Fruit fly (Drosophila melanogaster) whole organism, embryonic: ENCODE data around the gene Fer3HCH.

ENCODE experiments used
- Asciz ChIP-seq: fragments of 200-800 bp; sonication (Bioruptor generic); optimal IDR thresholded peaks from 2 replicates; lab custom pipeline; 2017; ENCODE audit warnings: missing biosample characterization, mild to moderate bottlenecking, missing genetic modification characterization, missing genetic modification reagents
- CG10267 ChIP-seq: fragments of 200-800 bp; sonication (Bioruptor generic); optimal IDR thresholded peaks from 2 replicates; lab custom pipeline; 2018; ENCODE audit warnings: missing biosample characterization, mild to moderate bottlenecking, missing genetic modification characterization, moderate library complexity
- CG10654 ChIP-seq: fragments of 200-800 bp; sonication (Bioruptor generic); optimal IDR thresholded peaks from 2 replicates; lab custom pipeline; 2016; ENCODE audit warnings: missing biosample characterization, missing genetic modification characterization
- CG10979 ChIP-seq: fragments of 200-800 bp; sonication (Bioruptor generic); optimal IDR thresholded peaks from 2 replicates; lab custom pipeline; 2018; ENCODE audit warnings: missing biosample characterization, mild to moderate bottlenecking, missing genetic modification characterization, moderate library complexity
- CG11504 ChIP-seq: fragments of 200-800 bp; sonication (Bioruptor generic); optimal IDR thresholded peaks from 3 replicates; lab custom pipeline; 2019; ENCODE audit warnings: missing biosample characterization, mild to moderate bottlenecking, missing genetic modification characterization, moderate library complexity
- CG11696 ChIP-seq: fragments of 200-800 bp; sonication (Bioruptor generic); IDR thresholded peaks from 2 replicates; pipeline ENCODE4 v1.3.6; 2022; ENCODE audit warnings: missing biosample characterization, missing genetic modification characterization
- CG11723 ChIP-seq: fragments of 200-800 bp; sonication (Bioruptor generic); optimal IDR thresholded peaks from 2 replicates; lab custom pipeline; 2017; ENCODE audit warnings: missing biosample characterization, mild to moderate bottlenecking, missing genetic modification characterization
- CG12391 ChIP-seq: fragments of 200-800 bp; sonication (Bioruptor generic); optimal IDR thresholded peaks from 3 replicates; lab custom pipeline; 2018; ENCODE audit warnings: missing biosample characterization, mild to moderate bottlenecking, missing genetic modification characterization, moderate library complexity
- CG13123 ChIP-seq: fragments of 200-800 bp; sonication (Bioruptor generic); optimal IDR thresholded peaks from 2 replicates; lab custom pipeline; 2016; ENCODE audit warnings: missing biosample characterization, missing genetic modification characterization
- CG13296 ChIP-seq: fragments of 200-800 bp; sonication (Bioruptor generic); optimal IDR thresholded peaks from 3 replicates; lab custom pipeline; 2018; ENCODE audit warnings: missing biosample characterization, mild to moderate bottlenecking, missing genetic modification characterization
- CG13424 ChIP-seq: fragments of 200-800 bp; sonication (Bioruptor generic); optimal IDR thresholded peaks from 2 replicates; lab custom pipeline; 2019; ENCODE audit warnings: missing biosample characterization, mild to moderate bottlenecking, missing genetic modification characterization, moderate library complexity
- CG14441 ChIP-seq: fragments of 200-800 bp; sonication (Bioruptor generic); IDR thresholded peaks from 2 replicates; pipeline ENCODE4 v1.3.6; 2022; ENCODE audit warnings: missing biosample characterization, missing genetic modification characterization
- CG15696 ChIP-seq: fragments of 200-800 bp; sonication (Bioruptor generic); optimal IDR thresholded peaks from 2 replicates; lab custom pipeline; 2019; ENCODE audit warnings: missing biosample characterization, mild to moderate bottlenecking, missing genetic modification characterization, moderate library complexity
- CG17612 ChIP-seq: fragments of 200-800 bp; sonication (Bioruptor generic); IDR thresholded peaks from 2 replicates; pipeline ENCODE4 v1.3.6; 2022; ENCODE audit warnings: missing biosample characterization, missing genetic modification characterization
- CG17829 ChIP-seq: fragments of 200-800 bp; optimal IDR thresholded peaks from 2 replicates; lab custom pipeline; 2019; ENCODE audit warnings: missing biosample characterization, mild to moderate bottlenecking, missing genetic modification characterization, moderate library complexity
- CG2199 ChIP-seq: fragments of 200-800 bp; sonication (Bioruptor generic); IDR thresholded peaks from 3 replicates; pipeline ENCODE4 v1.3.6; 2022; ENCODE audit warnings: missing biosample characterization, missing genetic modification characterization
- CG30431 ChIP-seq: fragments of 200-800 bp; sonication (Bioruptor generic); optimal IDR thresholded peaks from 2 replicates; lab custom pipeline; 2017; ENCODE audit warnings: missing biosample characterization, missing genetic modification characterization
- CG3281 ChIP-seq: fragments of 200-800 bp; sonication (Bioruptor generic); optimal IDR thresholded peaks from 3 replicates; lab custom pipeline; 2017; ENCODE audit warnings: missing biosample characterization, mild to moderate bottlenecking, missing genetic modification characterization
- CG3407 ChIP-seq: fragments of 200-800 bp; sonication (Bioruptor generic); optimal IDR thresholded peaks from 2 replicates; lab custom pipeline; 2018; ENCODE audit warnings: missing biosample characterization, mild to moderate bottlenecking, missing genetic modification characterization
- CG42726 ChIP-seq: fragments of 200-800 bp; sonication (Bioruptor generic); IDR thresholded peaks from 2 replicates; pipeline ENCODE4 v1.3.6; 2022; ENCODE audit warnings: missing biosample characterization, missing genetic modification characterization; ENCODE audit not compliant: partially characterized antibody
- CG4360 ChIP-seq: fragments of 200-800 bp; sonication (Bioruptor generic); IDR thresholded peaks from 2 replicates; pipeline ENCODE4 v1.3.6; 2022; ENCODE audit warnings: missing biosample characterization, missing genetic modification characterization
- CG4424 ChIP-seq: fragments of 200-800 bp; sonication (Bioruptor generic); optimal IDR thresholded peaks from 3 replicates; lab custom pipeline; 2016; ENCODE audit warnings: missing biosample characterization, missing genetic modification characterization
- CG4820 ChIP-seq: fragments of 200-800 bp; sonication (Bioruptor generic); optimal IDR thresholded peaks from 3 replicates; lab custom pipeline; 2016; ENCODE audit warnings: missing biosample characterization, missing genetic modification characterization
- CG8478 ChIP-seq: fragments of >200 bp; optimal IDR thresholded peaks from 2 replicates; lab custom pipeline; 2018
- CHES-1-like ChIP-seq: fragments of 200-800 bp; sonication (Bioruptor generic); optimal IDR thresholded peaks from 2 replicates; lab custom pipeline; 2016; ENCODE audit warnings: missing biosample characterization, missing genetic modification characterization
- Eip74EF ChIP-seq, 2 experiments: fragments of 200-800 bp in 1 of 2; fragments of >200 bp in 1 of 2; sonication (Bioruptor generic) in 1 of 2; optimal IDR thresholded peaks; 2 replicates each; lab custom pipeline; 2017 to 2019; ENCODE audit warnings: missing biosample characterization in 2 of 2, missing genetic modification characterization in 2 of 2, mild to moderate bottlenecking in 1 of 2, moderate library complexity in 1 of 2
- Elba2 ChIP-seq: fragments of 200-800 bp; sonication (Bioruptor generic); optimal IDR thresholded peaks from 3 replicates; lab custom pipeline; 2016; ENCODE audit warnings: missing biosample characterization, missing genetic modification characterization
- Fer2 ChIP-seq: fragments of 200-800 bp; sonication (Bioruptor generic); optimal IDR thresholded peaks from 2 replicates; lab custom pipeline; 2018; ENCODE audit warnings: missing biosample characterization, mild to moderate bottlenecking, missing genetic modification characterization, moderate library complexity
- GATAe ChIP-seq: fragments of 200-800 bp; sonication (Bioruptor generic); conservative IDR thresholded peaks from 2 replicates; pipeline ENCODE4 v1.3.6; 2022; ENCODE audit warnings: missing biosample characterization, missing genetic modification characterization
- Gug ChIP-seq: fragments of 200-800 bp; sonication (Bioruptor generic); IDR thresholded peaks from 4 replicates; pipeline ENCODE4 v1.3.6; 2022; ENCODE audit warnings: missing biosample characterization, missing genetic modification characterization
- H15 ChIP-seq: fragments of 200-800 bp; sonication (Bioruptor generic); IDR thresholded peaks from 3 replicates; pipeline ENCODE4 v1.3.6; 2022; ENCODE audit warnings: missing biosample characterization, missing genetic modification characterization
- HHEX ChIP-seq: fragments of 200-800 bp; sonication (Bioruptor generic); optimal IDR thresholded peaks from 3 replicates; lab custom pipeline; 2017; ENCODE audit warnings: missing biosample characterization, mild to moderate bottlenecking, missing genetic modification characterization, missing genetic modification reagents
- Nf-YA ChIP-seq: fragments of 200-800 bp; sonication (Bioruptor generic); IDR thresholded peaks from 2 replicates; pipeline ENCODE4 v1.3.6; 2022; ENCODE audit warnings: missing biosample characterization, missing genetic modification characterization
- Oaz ChIP-seq: fragments of 200-800 bp; sonication (Bioruptor generic); IDR thresholded peaks from 2 replicates; pipeline ENCODE4 v1.3.6; 2022; ENCODE audit warnings: missing biosample characterization, missing genetic modification characterization
- PHDP ChIP-seq: fragments of 200-800 bp; sonication (Bioruptor generic); optimal IDR thresholded peaks from 3 replicates; lab custom pipeline; 2018; ENCODE audit warnings: missing biosample characterization, mild to moderate bottlenecking, missing genetic modification characterization, moderate library complexity
- Scr ChIP-seq: fragments of 200-800 bp; sonication (Bioruptor generic); IDR thresholded peaks from 2 replicates; pipeline ENCODE4 v1.3.6; 2022; ENCODE audit warnings: missing biosample characterization, missing genetic modification characterization; ENCODE audit not compliant: partially characterized antibody
- Xrp1 ChIP-seq: fragments of 200-800 bp; sonication (Bioruptor generic); IDR thresholded peaks from 2 replicates; pipeline ENCODE4 v1.3.6; 2022; ENCODE audit warnings: missing biosample characterization, missing genetic modification characterization
- YL-1 ChIP-seq: fragments of 200-800 bp; sonication (Bioruptor generic); optimal IDR thresholded peaks from 3 replicates; lab custom pipeline; 2017; ENCODE audit warnings: missing biosample characterization, mild to moderate bottlenecking, missing genetic modification characterization
- bab2 ChIP-seq: fragments of 200-800 bp; sonication (Bioruptor generic); optimal IDR thresholded peaks from 2 replicates; lab custom pipeline; 2016; ENCODE audit warnings: missing biosample characterization, missing genetic modification characterization
- bigmax ChIP-seq: fragments of 200-800 bp; sonication (Bioruptor generic); optimal IDR thresholded peaks from 2 replicates; lab custom pipeline; 2018; ENCODE audit warnings: missing biosample characterization, mild to moderate bottlenecking, missing genetic modification characterization
- caup ChIP-seq: fragments of 200-800 bp; sonication (Bioruptor generic); optimal IDR thresholded peaks from 3 replicates; lab custom pipeline; 2017; ENCODE audit warnings: missing biosample characterization, mild to moderate bottlenecking, missing genetic modification characterization, moderate library complexity; ENCODE audit not compliant: severe bottlenecking
- da ChIP-seq: fragments of 200-800 bp; sonication (Bioruptor generic); optimal IDR thresholded peaks from 2 replicates; lab custom pipeline; 2016; ENCODE audit warnings: missing biosample characterization, missing genetic modification characterization
- ftz-f1 ChIP-seq: fragments of 200-800 bp; sonication (Bioruptor generic); optimal IDR thresholded peaks from 2 replicates; lab custom pipeline; 2016; ENCODE audit warnings: missing biosample characterization, missing genetic modification characterization
- pfk ChIP-seq: fragments of 200-800 bp; sonication (Bioruptor generic); optimal IDR thresholded peaks from 2 replicates; lab custom pipeline; 2018; ENCODE audit warnings: missing biosample characterization, mild to moderate bottlenecking, missing genetic modification characterization, moderate library complexity
- psq ChIP-seq: fragments of 200-800 bp; sonication (Bioruptor generic); optimal IDR thresholded peaks from 2 replicates; lab custom pipeline; 2017; ENCODE audit warnings: missing biosample characterization, missing genetic modification characterization
- sens ChIP-seq: fragments of 200-800 bp; sonication (Bioruptor generic); peaks from one replicate; lab custom pipeline; 2016; ENCODE audit warnings: missing biosample characterization, missing genetic modification characterization
- sima ChIP-seq: fragments of 200-800 bp; sonication (Bioruptor generic); optimal IDR thresholded peaks from 2 replicates; lab custom pipeline; 2016; ENCODE audit warnings: missing biosample characterization, missing genetic modification characterization
- ssp ChIP-seq: fragments of 200-800 bp; sonication (Bioruptor generic); IDR thresholded peaks from 2 replicates; pipeline ENCODE4 v1.3.6; 2022; ENCODE audit warnings: missing biosample characterization, missing genetic modification characterization
- tx ChIP-seq: fragments of 200-800 bp; sonication (Bioruptor generic); optimal IDR thresholded peaks from 2 replicates; lab custom pipeline; 2016; ENCODE audit warnings: missing biosample characterization, missing genetic modification characterization
- yki ChIP-seq: fragments of >200 bp; optimal IDR thresholded peaks from 3 replicates; lab custom pipeline; 2018
- zfh1 ChIP-seq: fragments of 200-800 bp; sonication (Bioruptor generic); IDR thresholded peaks from 3 replicates; pipeline ENCODE4 v1.3.6; 2022; ENCODE audit warnings: missing biosample characterization, missing genetic modification characterization
- zfh2 ChIP-seq: fragments of 200-800 bp; sonication (Bioruptor generic); optimal IDR thresholded peaks from 2 replicates; lab custom pipeline; 2016; ENCODE audit warnings: missing biosample characterization, missing genetic modification characterization

Fer3HCH gene

DNA sequence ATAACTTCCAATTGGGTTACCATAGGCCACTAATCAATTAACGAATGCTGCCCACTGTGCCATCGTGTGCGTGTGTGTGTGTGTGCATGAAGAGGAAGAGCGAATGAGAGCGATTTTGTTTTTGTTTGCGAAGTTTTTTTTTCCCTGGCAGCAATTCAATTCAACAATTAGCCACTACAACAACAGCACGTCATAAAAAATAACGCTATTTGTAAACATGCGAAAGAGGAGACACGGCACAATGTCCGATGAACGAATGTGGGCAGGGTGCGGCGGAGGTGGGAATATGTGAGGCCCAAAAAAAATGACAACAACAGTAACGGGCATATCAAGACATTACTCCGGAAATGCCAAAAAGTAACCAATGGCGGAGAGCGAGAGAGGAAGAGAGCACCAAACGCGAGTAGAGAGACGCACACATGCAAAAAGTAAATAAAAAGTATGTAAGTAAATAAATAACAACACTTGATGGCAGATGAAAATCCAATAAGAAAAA is 20.6 kb downstream of the Fer3HCH start (continued):
- TF ChIP-seq CG3407 (GFP tag; lab: Kevin White, UChicago) (no peak), Asciz (no peak), yki (no peak), CG4360 (peak; percentile 67), Elba2 (GFP tag; lab: Kevin White, UChicago) (peak; percentile 91), CG15696 (tag; lab: Kevin White, UChicago) (no peak), CG3281 (no peak), CG4820 (GFP tag; lab: Kevin White, UChicago) (no peak), ftz-f1 (GFP tag; lab: Kevin White, UChicago) (no peak), CG2199 (GFP tag; lab: Robert Waterston, UW) (no peak), YL-1 (no peak), CG12391 (no peak), CG10267 (tag; lab: Kevin White, UChicago) (no peak), CG17829 (tag; lab: Kevin White, UChicago) (no peak), CG4424 (GFP tag; lab: Kevin White, UChicago) (no peak), CG11723 (no peak), CG30431 (GFP tag; lab: Kevin White, UChicago) (no peak), CG13123 (GFP tag; lab: Kevin White, UChicago) (no peak), CHES-1-like (GFP tag; lab: Kevin White, UChicago) (no peak), zfh1 (no peak), CG17612 (GFP tag; lab: Robert Waterston, UW) (no peak), H15 (GFP tag; lab: Robert Waterston, UW) (no peak), sima (GFP tag; lab: Kevin White, UChicago) (no peak), bab2 (GFP tag; lab: Kevin White, UChicago) (no peak), Eip74EF (GFP tag; optimal IDR thresholded peaks at IDR 0.05; lab: Kevin White, UChicago) (peak in 1 of 2 experiments; percentile 67), tx (GFP tag; lab: Kevin White, UChicago) (no peak), GATAe (no peak), bigmax (GFP tag; lab: Kevin White, UChicago) (no peak), PHDP (tag; lab: Kevin White, UChicago) (no peak), Fer2 (tag; lab: Kevin White, UChicago) (no peak), CG13296 (GFP tag; lab: Kevin White, UChicago) (peak; percentile 28), CG10979 (tag; lab: Kevin White, UChicago) (no peak), CG14441 (GFP tag; lab: Robert Waterston, UW) (no peak), zfh2 (no peak), psq (peak; percentile 68), pfk (GFP tag; lab: Kevin White, UChicago) (no peak), HHEX (no peak), caup (GFP tag; lab: Kevin White, UChicago) (peak; percentile 12), CG10654 (no peak), Gug (GFP tag; lab: Robert Waterston, UW) (no peak), CG11696 (GFP tag; lab: Robert Waterston, UW) (no peak), CG8478 (lab: Kevin White, UChicago) (no peak), da (no peak), Nf-YA (GFP tag; lab: Robert Waterston, UW) (0 out of 2 replicates have a peak, but pooled peaks have one; percentile 9), ssp (GFP tag; lab: Robert Waterston, UW) (no peak), sens (GFP tag; lab: Kevin White, UChicago) (no peak), Scr (GFP tag; lab: Robert Waterston, UW) (no peak), Xrp1 (GFP tag; lab: Robert Waterston, UW) (no peak), CG11504 (tag; lab: Kevin White, UChicago) (no peak), Oaz (GFP tag; lab: Robert Waterston, UW) (no peak), CG42726 (GFP tag; lab: Robert Waterston, UW) (no peak), CG13424 (tag; lab: Kevin White, UChicago) (no peak)
